Worm (Caenorhabditis elegans) whole organism, L1 larva: ENCODE measurements around the gene K10C2.2.

Experiments
- Y116A8C.19 ChIP-seq: sonication (generic microtip); optimal IDR thresholded peaks from 2 replicates; lab custom pipeline; 2016; ENCODE audit warnings: missing compliant biosample characterization, missing genetic modification characterization, borderline replicate concordance
- aha-1 ChIP-seq: fragments of 150-350 bp; optimal IDR thresholded peaks from 2 replicates; lab custom pipeline; 2014; ENCODE audit warnings: missing biosample characterization, missing genetic modification characterization
- ceh-63 ChIP-seq: fragments of 200-800 bp; sonication (Bioruptor generic); optimal IDR thresholded peaks from 2 replicates; lab custom pipeline; 2018; ENCODE audit warnings: mild to moderate bottlenecking, missing genetic modification characterization, missing compliant biosample characterization
- ceh-82 ChIP-seq, 3 experiments: fragments of 150-350 bp in 1 of 3; sonication (generic microtip) in 2 of 3; optimal IDR thresholded peaks; 2 replicates each; lab custom pipeline; 2014 to 2017; ENCODE audit warnings: missing biosample characterization in 3 of 3, missing genetic modification characterization in 3 of 3
- dsc-1 ChIP-seq: sonication (generic microtip); optimal IDR thresholded peaks from 2 replicates; lab custom pipeline; 2016; ENCODE audit warnings: mild to moderate bottlenecking, missing genetic modification characterization, missing compliant biosample characterization
- efl-1 ChIP-seq, 4 experiments: fragments of 150-350 bp; optimal IDR thresholded peaks in 3 of 4; peaks in 1 of 4; 1 replicate in 1 of 4; 2 replicates in 3 of 4; lab custom pipeline; 2014; ENCODE audit warnings: missing biosample characterization in 2 of 4, missing genetic modification characterization in 2 of 4, missing genetic modification reagents in 2 of 4
- efl-3 ChIP-seq: fragments of 200-800 bp; sonication (Bioruptor generic); optimal IDR thresholded peaks from 2 replicates; lab custom pipeline; 2018; ENCODE audit warnings: mild to moderate bottlenecking, missing genetic modification characterization, missing compliant biosample characterization
- egl-13 ChIP-seq: sonication (generic microtip); optimal IDR thresholded peaks from 2 replicates; lab custom pipeline; 2016; ENCODE audit warnings: missing genotype, missing genetic modification reagents, missing genetic modification characterization, missing compliant biosample characterization
- egl-27 ChIP-seq, 2 experiments: fragments of 150-350 bp in 1 of 2; sonication (generic microtip); optimal IDR thresholded peaks; 3 replicates each; lab custom pipeline; 2017 to 2018; ENCODE audit warnings: missing biosample characterization in 2 of 2, missing genetic modification characterization in 2 of 2, missing genetic modification reagents in 2 of 2
- elt-2 ChIP-seq: sonication (generic microtip); optimal IDR thresholded peaks from 2 replicates; lab custom pipeline; 2016; ENCODE audit warnings: missing genetic modification characterization, mild to moderate bottlenecking, inconsistent platforms, missing compliant biosample characterization, missing genetic modification reagents
- ets-5 ChIP-seq: fragments of 200-800 bp; sonication (Bioruptor generic); IDR thresholded peaks from 2 replicates; pipeline ENCODE4 v1.3.6; 2022; ENCODE audit warnings: missing genetic modification characterization, missing compliant biosample characterization
- fkh-10 ChIP-seq: sonication (generic microtip); optimal IDR thresholded peaks from 2 replicates; lab custom pipeline; 2017; ENCODE audit warnings: missing biosample characterization, missing genetic modification reagents, missing genetic modification characterization
- fkh-4 ChIP-seq: sonication (generic microtip); optimal IDR thresholded peaks from 2 replicates; lab custom pipeline; 2016; ENCODE audit warnings: missing compliant biosample characterization, missing genetic modification characterization, borderline replicate concordance
- hlh-17 ChIP-seq: fragments of 200-800 bp; sonication (Bioruptor generic); optimal IDR thresholded peaks from 2 replicates; lab custom pipeline; 2018; ENCODE audit warnings: missing genetic modification characterization, mild to moderate bottlenecking, missing compliant biosample characterization, moderate library complexity, borderline replicate concordance
- hpl-2 ChIP-seq: fragments of 150-350 bp; optimal IDR thresholded peaks from 2 replicates; lab custom pipeline; 2014; ENCODE audit warnings: missing biosample characterization, missing genetic modification reagents, missing genetic modification characterization
- irx-1 ChIP-seq: sonication (generic microtip); optimal IDR thresholded peaks from 2 replicates; lab custom pipeline; 2016; ENCODE audit warnings: missing genetic modification characterization, missing compliant biosample characterization
- isw-1 ChIP-seq: fragments of 200-800 bp; sonication (Bioruptor generic); IDR thresholded peaks from 2 replicates; pipeline ENCODE4 v1.3.6; 2022; ENCODE audit warnings: missing genetic modification characterization, missing compliant biosample characterization
- lin-14 ChIP-seq: fragments of 200-800 bp; sonication (Bioruptor generic); optimal IDR thresholded peaks from 2 replicates; lab custom pipeline; 2018; ENCODE audit warnings: mild to moderate bottlenecking, missing genetic modification characterization, moderate library complexity, missing compliant biosample characterization
- lin-35 ChIP-seq, 2 experiments: fragments of 150-350 bp; optimal IDR thresholded peaks; 2 replicates each; lab custom pipeline; 2014; ENCODE audit warnings: missing biosample characterization in 2 of 2, missing genetic modification characterization in 2 of 2, missing genetic modification reagents in 2 of 2
- lir-3 ChIP-seq: sonication (generic microtip); optimal IDR thresholded peaks from 2 replicates; lab custom pipeline; 2016; ENCODE audit warnings: mild to moderate bottlenecking, missing genetic modification characterization, moderate library complexity, missing compliant biosample characterization; ENCODE audit not compliant: poor library complexity
- lsy-2 ChIP-seq, 2 experiments: fragments of 150-350 bp; optimal IDR thresholded peaks; 2 replicates each; lab custom pipeline; 2014; ENCODE audit warnings: missing biosample characterization in 2 of 2, missing genetic modification characterization in 2 of 2
- mab-9 ChIP-seq: fragments of 200-800 bp; sonication (Bioruptor generic); IDR thresholded peaks from 2 replicates; pipeline ENCODE4 v1.3.6; 2022; ENCODE audit warnings: missing genetic modification reagents, missing genetic modification characterization, missing compliant biosample characterization
- mdl-1 ChIP-seq, 2 experiments: fragments of 150-350 bp; optimal IDR thresholded peaks; 2 replicates each; lab custom pipeline; 2014 to 2017; ENCODE audit warnings: missing biosample characterization in 2 of 2, missing genetic modification characterization in 2 of 2, inconsistent platforms in 1 of 2
- mef-2 ChIP-seq: fragments of 150-350 bp; optimal IDR thresholded peaks from 2 replicates; lab custom pipeline; 2014; ENCODE audit warnings: missing biosample characterization, missing genetic modification characterization
- mep-1 ChIP-seq: fragments of 150-350 bp; optimal IDR thresholded peaks from 2 replicates; lab custom pipeline; 2014; ENCODE audit warnings: missing biosample characterization, missing genetic modification characterization
- nhr-11 ChIP-seq: fragments of 150-350 bp; optimal IDR thresholded peaks from 2 replicates; lab custom pipeline; 2014; ENCODE audit warnings: missing biosample characterization, missing genetic modification characterization
- nhr-12 ChIP-seq: sonication (generic microtip); optimal IDR thresholded peaks from 2 replicates; lab custom pipeline; 2017; ENCODE audit warnings: missing biosample characterization, missing genetic modification characterization
- nhr-19 ChIP-seq: fragments of 200-800 bp; sonication (Bioruptor generic); conservative IDR thresholded peaks from 2 replicates; pipeline ENCODE4 v1.3.6; 2022; ENCODE audit warnings: missing genetic modification characterization, missing compliant biosample characterization
- nhr-20 ChIP-seq: sonication (generic microtip); optimal IDR thresholded peaks from 2 replicates; lab custom pipeline; 2016; ENCODE audit warnings: mild to moderate bottlenecking, missing genetic modification characterization, missing compliant biosample characterization
- nhr-28 ChIP-seq: fragments of 150-350 bp; optimal IDR thresholded peaks from 2 replicates; lab custom pipeline; 2014; ENCODE audit warnings: missing biosample characterization, missing genetic modification characterization
- nhr-47 ChIP-seq: sonication (generic microtip); optimal IDR thresholded peaks from 2 replicates; lab custom pipeline; 2016; ENCODE audit warnings: mild to moderate bottlenecking, missing genetic modification characterization, moderate library complexity, missing compliant biosample characterization
- nhr-71 ChIP-seq: sonication (generic microtip); optimal IDR thresholded peaks from 2 replicates; lab custom pipeline; 2016; ENCODE audit warnings: mild to moderate bottlenecking, missing genetic modification characterization, moderate library complexity, missing compliant biosample characterization
- nhr-84 ChIP-seq: sonication (generic microtip); optimal IDR thresholded peaks from 2 replicates; lab custom pipeline; 2017; ENCODE audit warnings: missing biosample characterization, missing genetic modification characterization
- nhr-90 ChIP-seq: sonication (generic microtip); optimal IDR thresholded peaks from 2 replicates; lab custom pipeline; 2016; ENCODE audit warnings: mild to moderate bottlenecking, missing genetic modification characterization, missing compliant biosample characterization; ENCODE audit not compliant: poor library complexity
- pax-3 ChIP-seq: fragments of 200-800 bp; sonication (Bioruptor generic); optimal IDR thresholded peaks from 2 replicates; lab custom pipeline; 2018; ENCODE audit warnings: mild to moderate bottlenecking, missing genetic modification characterization, moderate library complexity, missing compliant biosample characterization
- pqm-1 ChIP-seq: sonication (generic microtip); optimal IDR thresholded peaks from 3 replicates; lab custom pipeline; 2017; ENCODE audit warnings: missing biosample characterization, missing genetic modification characterization
- swsn-7 ChIP-seq: sonication (generic microtip); optimal IDR thresholded peaks from 2 replicates; lab custom pipeline; 2016; ENCODE audit warnings: missing genetic modification characterization, missing compliant biosample characterization
- unc-130 ChIP-seq: fragments of 150-350 bp; optimal IDR thresholded peaks from 2 replicates; lab custom pipeline; 2017; ENCODE audit warnings: missing biosample characterization, missing genetic modification characterization, inconsistent platforms
- unc-98 ChIP-seq: fragments of 200-800 bp; sonication (Bioruptor generic); IDR thresholded peaks from 2 replicates; pipeline ENCODE4 v1.3.6; 2022; ENCODE audit warnings: missing genetic modification characterization, missing compliant biosample characterization
- vab-15 ChIP-seq: sonication (generic microtip); optimal IDR thresholded peaks from 2 replicates; lab custom pipeline; 2017; ENCODE audit warnings: missing genotype, mild to moderate bottlenecking, missing genetic modification characterization, missing compliant biosample characterization
- xbp-1 ChIP-seq: sonication (generic microtip); optimal IDR thresholded peaks from 2 replicates; lab custom pipeline; 2016; ENCODE audit warnings: missing genetic modification characterization, missing compliant biosample characterization
- zip-4 ChIP-seq: fragments of 200-800 bp; sonication (Bioruptor generic); optimal IDR thresholded peaks from 2 replicates; lab custom pipeline; 2018; ENCODE audit warnings: mild to moderate bottlenecking, missing genetic modification characterization, moderate library complexity, missing compliant biosample characterization
- ztf-4 ChIP-seq: fragments of 150-350 bp; optimal IDR thresholded peaks from 2 replicates; lab custom pipeline; 2014; ENCODE audit warnings: missing biosample characterization, missing genetic modification characterization

Gene K10C2.2

DNA sequence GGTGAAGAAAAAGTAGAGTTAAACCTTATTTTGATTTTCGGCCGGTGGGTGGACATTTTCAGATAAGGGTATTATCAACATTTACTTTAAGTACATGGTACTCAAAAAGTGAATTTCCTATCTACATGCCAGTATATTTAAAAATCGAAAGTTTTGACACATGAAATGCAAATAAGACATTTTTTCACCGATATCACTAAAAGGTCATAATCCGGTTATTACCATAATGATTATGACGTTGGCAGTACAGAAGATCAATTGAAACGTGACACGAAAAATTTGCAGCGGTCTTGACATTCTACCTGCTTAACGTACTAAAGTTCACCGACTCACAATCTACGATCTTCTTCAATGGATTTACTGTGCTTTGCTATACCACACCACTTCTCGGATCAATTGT lies 24.4 kb upstream of the K10C2.2 start:
- TF ChIP-seq pqm-1 (no peak), fkh-4 (tag; lab: Kevin White, UChicago) (no peak), lir-3 (tag; lab: Kevin White, UChicago) (no peak), Y116A8C.19 (tag; lab: Kevin White, UChicago) (no peak), xbp-1 (no peak), elt-2 (peak; percentile 60), nhr-19 (no peak)

DNA sequence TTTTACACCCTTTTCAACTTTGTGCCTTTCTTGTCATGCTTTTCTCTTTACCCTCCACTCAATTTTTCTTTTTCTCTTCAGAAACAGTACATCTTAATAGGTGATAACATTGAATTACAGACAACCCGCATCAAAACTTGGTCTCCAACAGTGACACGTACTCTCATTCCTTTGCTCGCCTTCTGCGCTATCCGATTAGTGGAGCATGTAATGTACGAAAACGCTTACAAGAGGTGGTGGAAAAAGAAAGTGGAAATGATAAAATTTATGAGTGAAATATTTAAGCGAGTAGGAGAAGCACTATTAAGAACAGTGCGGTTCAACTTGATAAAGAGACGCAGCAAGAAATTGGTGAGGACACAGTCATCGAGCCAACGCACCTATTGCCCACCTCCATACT lies 23.0 kb upstream of the K10C2.2 start, which contains the start of gene pept-1:
pept-1 (plus strand) TSS at position 306 of the 400 bp plus-strand sequence.
- TF ChIP-seq elt-2 (peak; percentile 96), mef-2 (tag; lab: Kevin White, UChicago) (no peak), pqm-1 (peak; percentile 60), mab-9 (no peak), ets-5 (GFP tag; lab: Robert Waterston, UW) (no peak), hpl-2 (GFP tag; lab: Kevin White, UChicago) (no peak), lin-14 (GFP tag; lab: Kevin White, UChicago) (peak; percentile 26), ceh-63 (GFP tag; lab: Kevin White, UChicago) (no peak), mdl-1 (tag; optimal IDR thresholded peaks at IDR 0.05; lab: Kevin White, UChicago) (no peak), nhr-20 (peak; percentile 21), aha-1 (tag; lab: Kevin White, UChicago) (no peak), lin-35 (GFP tag; optimal IDR thresholded peaks at IDR 0.05; lab: Kevin White, UChicago) (peak in 1 of 2 experiments; percentile 44), nhr-71 (peak; percentile 12)

DNA sequence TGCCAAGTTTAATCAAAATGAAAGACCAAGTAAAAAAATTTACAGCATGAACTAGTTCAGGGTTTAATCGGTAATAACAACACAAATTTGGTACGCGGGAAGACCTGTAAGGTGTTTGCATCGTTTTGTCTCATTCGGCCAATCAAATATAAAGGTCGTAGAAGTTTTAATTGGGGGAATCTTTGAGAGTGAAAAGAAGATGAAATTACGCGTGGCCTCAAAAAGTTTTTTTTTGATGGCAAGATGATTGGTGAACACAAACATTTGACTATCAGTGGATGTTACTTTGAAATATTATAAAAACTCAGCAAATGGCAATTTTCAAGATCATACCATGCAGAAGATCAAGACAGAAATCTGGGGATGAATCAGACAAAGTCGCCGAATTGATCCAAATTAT lies 21.6 kb upstream of the K10C2.2 start, which contains the start of gene nas-33:
nas-33 (minus strand) TSS at position 101 of the 400 bp plus-strand sequence.
- TF ChIP-seq ztf-4 (tag; lab: Kevin White, UChicago) = no peak
- no peak for TF ChIP-seq nhr-47 (tag; lab: Kevin White, UChicago)
- no peak for TF ChIP-seq nhr-12
- TF ChIP-seq fkh-4 (tag; lab: Kevin White, UChicago) = no peak
- no peak for TF ChIP-seq fkh-10 (GFP tag; lab: Kevin White, UChicago)
- TF ChIP-seq hlh-17 (GFP tag; lab: Kevin White, UChicago) = no peak
- TF ChIP-seq nhr-11 (tag; lab: Kevin White, UChicago) = no peak
- no peak for TF ChIP-seq dsc-1 (tag; lab: Kevin White, UChicago)
- TF ChIP-seq mdl-1 (tag; optimal IDR thresholded peaks at IDR 0.05; lab: Kevin White, UChicago) = no peak
- no peak for TF ChIP-seq irx-1 (tag; lab: Kevin White, UChicago)
- TF ChIP-seq nhr-84 (tag; lab: Kevin White, UChicago) = no peak

DNA sequence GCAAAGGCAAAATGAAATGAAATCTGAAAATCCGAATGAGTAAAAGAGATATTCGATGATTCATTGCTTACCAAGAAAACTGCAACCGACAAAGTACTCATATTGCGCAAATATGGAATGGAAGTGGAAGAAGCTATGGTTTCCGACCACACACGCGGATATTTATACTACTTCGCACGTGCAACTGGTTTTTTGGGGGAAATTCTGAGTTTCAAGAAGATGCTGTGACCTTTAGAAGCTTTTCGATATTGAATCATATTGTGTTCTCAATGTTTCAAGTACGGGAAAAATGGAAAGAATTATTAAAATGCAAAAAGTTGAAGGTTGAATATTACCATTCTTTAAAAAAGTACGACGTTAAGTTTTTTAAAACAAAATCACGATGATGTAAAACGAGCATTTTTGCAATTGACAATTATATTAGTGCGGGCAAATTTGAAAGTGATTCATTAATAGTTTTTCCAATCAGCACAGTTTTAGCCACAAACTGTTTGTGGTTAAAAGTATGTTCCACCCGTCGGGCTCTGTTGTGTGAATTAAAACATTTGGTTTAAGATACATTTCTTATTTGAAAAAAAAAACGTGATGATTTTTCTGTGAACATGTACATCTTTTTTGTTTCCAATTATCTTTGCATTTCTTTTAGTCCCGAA lies 17.4 kb upstream of the K10C2.2 start, which contains the start of the genes grl-6 and K10C2.6:
grl-6 (minus strand) TSS at position 101 of the 653 bp plus-strand sequence.
K10C2.6 (plus strand) TSS at position 603 of the 653 bp plus-strand sequence.
- no peak for TF ChIP-seq egl-27 (tag; optimal IDR thresholded peaks at IDR 0.05; lab: Kevin White, UChicago)
- no peak for TF ChIP-seq efl-3 (GFP tag; lab: Kevin White, UChicago)
- TF ChIP-seq, all 84 proteins: peak for 0

DNA sequence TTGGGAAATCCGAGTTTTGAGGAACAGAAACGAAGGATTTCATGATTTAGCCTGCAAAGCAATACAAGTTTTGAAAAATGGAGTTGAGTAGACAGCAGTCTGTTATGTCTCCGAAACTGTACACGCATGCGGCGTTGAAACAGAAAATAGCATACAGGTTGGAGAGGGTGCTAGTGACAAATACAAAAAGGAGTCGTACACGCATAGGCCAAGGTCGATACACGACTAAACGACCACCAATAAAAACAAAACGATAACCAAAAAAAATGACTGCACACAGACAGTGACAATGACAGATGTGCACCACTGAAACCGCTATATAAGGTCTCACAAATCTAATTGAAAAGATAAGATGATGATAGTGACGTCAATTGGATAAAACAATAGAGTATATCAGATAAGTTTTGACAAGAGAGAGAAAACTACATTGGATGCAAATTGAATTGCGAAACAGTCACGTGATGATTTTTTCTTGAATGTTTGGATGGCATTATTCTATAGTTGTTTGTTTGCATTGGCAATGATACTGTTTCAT lies 15.3 kb upstream of the K10C2.2 start, which contains the start of gene fah-1:
fah-1 (minus strand) TSS at position 51 of the 535 bp plus-strand sequence.
- no peak for TF ChIP-seq efl-1 (optimal IDR thresholded peaks at IDR 0.05; lab: Kevin White, UChicago)
- peak in 1 of 2 experiments; percentile 2 for TF ChIP-seq efl-1 (GFP tag; optimal IDR thresholded peaks at IDR 0.05 in 1 of 2; lab: Kevin White, UChicago)
- peak; percentile 61 for TF ChIP-seq nhr-47 (tag; lab: Kevin White, UChicago)
- peak; percentile 1 for TF ChIP-seq vab-15 (tag; lab: Kevin White, UChicago)
- TF ChIP-seq unc-130 (tag; lab: Kevin White, UChicago) = no peak
- no peak for TF ChIP-seq isw-1
- peak; percentile 34 for TF ChIP-seq mep-1 (tag; lab: Kevin White, UChicago)
- TF ChIP-seq zip-4 (GFP tag; lab: Kevin White, UChicago) = peak; percentile 38
- TF ChIP-seq pax-3 = no peak
- TF ChIP-seq ets-5 (GFP tag; lab: Robert Waterston, UW) = no peak
- no peak for TF ChIP-seq lsy-2 (tag; optimal IDR thresholded peaks at IDR 0.05; lab: Kevin White, UChicago)
- no peak for TF ChIP-seq egl-13 (tag; lab: Kevin White, UChicago)
- peak; percentile 27 for TF ChIP-seq swsn-7
- peak; percentile 84 for TF ChIP-seq nhr-90 (tag; lab: Kevin White, UChicago)
- TF ChIP-seq nhr-28 = no peak
- TF ChIP-seq unc-98 (GFP tag; lab: Robert Waterston, UW) = no peak
- TF ChIP-seq ceh-82 (tag; optimal IDR thresholded peaks at IDR 0.05; lab: Kevin White, UChicago) = no peak
